Fruit fly (Drosophila melanogaster): Measurements from ENCODE around the gene TFAM.

TFAM gene

dm6 chr3R:20595145-20595812 lies 18.5 kb upstream of the TFAM start:
- no peak for TF ChIP-seq lz (GFP tag; optimal IDR thresholded peaks at IDR 0.05)
- TF ChIP-seq CG9139 (GFP tag; optimal IDR thresholded peaks at IDR 0.05): no peak
- TF ChIP-seq Met (GFP tag; optimal IDR thresholded peaks at IDR 0.05): no peak
- TF ChIP-seq CG3919 (GFP tag; optimal IDR thresholded peaks at IDR 0.05): no peak
- TF ChIP-seq CG10669 (GFP tag; optimal IDR thresholded peaks at IDR 0.05): no peak
- TF ChIP-seq topi (GFP tag; optimal IDR thresholded peaks at IDR 0.05): no peak
- peak; percentile 12 for TF ChIP-seq CG6276 (GFP tag; optimal IDR thresholded peaks at IDR 0.05)
- TF ChIP-seq CG11294 (GFP tag; IDR thresholded peaks at IDR 0.05): no peak
- TF ChIP-seq Ets21C (GFP tag; optimal IDR thresholded peaks at IDR 0.05): no peak
- TF ChIP-seq esn (GFP tag; optimal IDR thresholded peaks at IDR 0.05): no peak
- peak; percentile 66 for TF ChIP-seq Eip78C (GFP tag)
- TF ChIP-seq pdm3 (GFP tag; optimal IDR thresholded peaks at IDR 0.05): no peak
- no peak for TF ChIP-seq Hr4 (GFP tag; optimal IDR thresholded peaks at IDR 0.05)
- no peak for TF ChIP-seq CG15336 (GFP tag; IDR thresholded peaks at IDR 0.05)
- no peak for TF ChIP-seq CG1621 (tag; optimal IDR thresholded peaks at IDR 0.05)
- TF ChIP-seq Hr38 (GFP tag; optimal IDR thresholded peaks at IDR 0.05): no peak
- no peak for TF ChIP-seq spab (GFP tag; optimal IDR thresholded peaks at IDR 0.05)
- TF ChIP-seq salr (GFP tag; optimal IDR thresholded peaks at IDR 0.05): peak in 1 of 2 experiments; percentile 5
- TF ChIP-seq CG32006 (GFP tag; optimal IDR thresholded peaks at IDR 0.05): peak; percentile 27

DNA sequence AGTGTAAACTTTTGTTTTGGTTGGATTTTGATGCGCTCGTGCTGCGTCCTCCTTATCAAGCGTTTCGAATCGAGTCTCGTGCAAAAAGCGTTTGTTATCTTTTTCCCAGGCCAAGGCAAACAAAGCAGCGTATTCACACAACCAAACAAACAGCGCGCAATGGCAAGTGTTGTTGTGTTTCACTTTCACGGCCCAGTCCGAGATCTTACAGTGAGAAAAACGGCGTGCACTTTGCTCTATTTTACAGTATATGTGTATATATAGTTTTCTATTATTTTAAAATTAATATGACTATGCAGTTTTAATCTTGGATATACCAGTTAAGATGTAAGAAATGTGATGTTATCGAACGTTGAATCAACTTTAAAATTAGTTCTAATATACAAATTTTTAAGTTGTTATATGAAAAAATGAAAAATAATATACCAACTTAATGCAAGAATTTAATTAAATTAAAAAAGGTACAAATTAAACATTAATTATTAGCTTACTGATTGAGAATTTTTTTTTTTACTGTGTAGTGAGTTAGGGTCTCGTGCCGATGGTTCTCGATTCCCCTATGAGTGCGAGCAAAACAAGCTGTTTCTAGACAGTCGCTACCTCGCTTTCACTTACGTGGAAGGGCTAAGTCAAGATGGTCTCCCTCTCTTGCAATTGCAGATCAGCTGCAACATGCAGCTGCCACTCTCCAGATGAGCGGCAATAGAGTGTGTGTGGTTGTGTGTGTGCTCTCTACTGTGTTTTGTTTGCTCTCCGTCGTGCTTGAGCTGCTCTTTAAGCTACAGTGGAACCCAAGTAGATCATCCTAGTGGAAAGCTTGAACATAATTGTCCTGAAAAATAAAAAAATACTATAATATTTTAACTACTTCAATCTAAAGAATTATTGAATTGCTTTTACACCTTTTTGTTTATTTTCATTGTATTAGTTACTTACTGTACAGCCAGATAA lies 17.7 kb upstream of the TFAM start:
- TF ChIP-seq CG8319 (GFP tag; optimal IDR thresholded peaks at IDR 0.05): peak; percentile 59
- peak; percentile 31 for TF ChIP-seq Ets21C (GFP tag; optimal IDR thresholded peaks at IDR 0.05)
- TF ChIP-seq CG31627 (GFP tag; optimal IDR thresholded peaks at IDR 0.05): peak; percentile 42
- peak; percentile 62; the same call in 1 of the 2 replicates for TF ChIP-seq CG11294 (GFP tag; IDR thresholded peaks at IDR 0.05)
- TF ChIP-seq Blimp-1 (GFP tag; optimal IDR thresholded peaks at IDR 0.05): peak; percentile 90
- peak; percentile 49 for TF ChIP-seq Hr39 (GFP tag; optimal IDR thresholded peaks at IDR 0.05)
- TF ChIP-seq CG16779 (tag; optimal IDR thresholded peaks at IDR 0.05): peak; percentile 89
- TF ChIP-seq cyc (GFP tag; optimal IDR thresholded peaks at IDR 0.05): peak; percentile 74
- TF ChIP-seq esn (GFP tag; optimal IDR thresholded peaks at IDR 0.05): peak; percentile 86
- peak; percentile 92 for TF ChIP-seq spab (GFP tag; optimal IDR thresholded peaks at IDR 0.05)
- TF ChIP-seq CG11762 (GFP tag; optimal IDR thresholded peaks at IDR 0.05; ENCODE audit: insufficient read depth): peak; percentile 82
- TF ChIP-seq fd59A (GFP tag; optimal IDR thresholded peaks at IDR 0.05): peak; percentile 80
- peak; percentile 73 for TF ChIP-seq CG11902 (GFP tag; optimal IDR thresholded peaks at IDR 0.05)
- TF ChIP-seq fkh (GFP tag; optimal IDR thresholded peaks at IDR 0.05): peak; percentile 73
- peak; percentile 69 for TF ChIP-seq fd85E (GFP tag; optimal IDR thresholded peaks at IDR 0.05)
- TF ChIP-seq net (GFP tag; optimal IDR thresholded peaks at IDR 0.05): peak; percentile 81
- peak; percentile 90 for TF ChIP-seq achi (GFP tag; optimal IDR thresholded peaks at IDR 0.05)
- TF ChIP-seq CG6792 (GFP tag; optimal IDR thresholded peaks at IDR 0.05): peak; percentile 88
- peak; percentile 93 for TF ChIP-seq dsx (GFP tag; optimal IDR thresholded peaks at IDR 0.05; ENCODE audit: poor library complexity, severe bottlenecking)
- TF ChIP-seq Sox15 (GFP tag; optimal IDR thresholded peaks at IDR 0.05): peak; percentile 73
- peak; percentile 98 for TF ChIP-seq Eip78C (GFP tag)
- TF ChIP-seq Eip93F (GFP tag; optimal IDR thresholded peaks at IDR 0.05): peak; percentile 67
- peak; percentile 84 for TF ChIP-seq CG6163 (GFP tag; IDR thresholded peaks at IDR 0.05)
- peak; percentile 94 for TF ChIP-seq CG8119 (GFP tag; IDR thresholded peaks at IDR 0.05)
- TF ChIP-seq CG15336 (GFP tag; IDR thresholded peaks at IDR 0.05): peak; percentile 95
- peak; percentile 65 for TF ChIP-seq Sox102F (GFP tag; optimal IDR thresholded peaks at IDR 0.05)
- peak; percentile 74 for TF ChIP-seq Gug (GFP tag; IDR thresholded peaks at IDR 0.05)
- peak; percentile 91 for TF ChIP-seq Lpt (GFP tag; optimal IDR thresholded peaks at IDR 0.05)
- TF ChIP-seq Smox (GFP tag; optimal IDR thresholded peaks at IDR 0.05): peak; percentile 68
- peak; percentile 93 for TF ChIP-seq CG34406 (GFP tag; optimal IDR thresholded peaks at IDR 0.05)
- TF ChIP-seq CG9139 (GFP tag; optimal IDR thresholded peaks at IDR 0.05): peak; percentile 88
- peak; percentile 65 for TF ChIP-seq Met (GFP tag; optimal IDR thresholded peaks at IDR 0.05)
- peak; percentile 78 for TF ChIP-seq CG7368 (GFP tag; optimal IDR thresholded peaks at IDR 0.05)
- peak; percentile 89 for TF ChIP-seq OdsH (GFP tag; optimal IDR thresholded peaks at IDR 0.05)
- TF ChIP-seq Hr4 (GFP tag; optimal IDR thresholded peaks at IDR 0.05): peak; percentile 63
- TF ChIP-seq lz (GFP tag; optimal IDR thresholded peaks at IDR 0.05): peak; percentile 68
- peak; percentile 77 for TF ChIP-seq topi (GFP tag; optimal IDR thresholded peaks at IDR 0.05)

Data from whole organism, prepupa.